Worm (Caenorhabditis elegans) whole organism, L3 larva: Measurements from ENCODE around the gene pals-32.

Experiments
- ZK546.5 ChIP-seq: sonication (generic microtip); optimal IDR thresholded peaks from 2 replicates; lab custom pipeline; 2017; ENCODE audit warnings: missing biosample characterization, missing genetic modification characterization
- aly-2 ChIP-seq: fragments of 150-350 bp; optimal IDR thresholded peaks from 2 replicates; lab custom pipeline; 2014; ENCODE audit warnings: missing biosample characterization, missing genetic modification characterization
- ama-1 ChIP-seq: fragments of 150-350 bp; optimal IDR thresholded peaks from 2 replicates; lab custom pipeline; 2018
- elt-1 ChIP-seq: fragments of 150-350 bp; optimal IDR thresholded peaks from 2 replicates; lab custom pipeline; 2014; ENCODE audit warnings: missing biosample characterization, missing genetic modification characterization
- lsy-12 ChIP-seq: sonication (generic microtip); optimal IDR thresholded peaks from 2 replicates; lab custom pipeline; 2016; ENCODE audit warnings: mild to moderate bottlenecking, missing genetic modification characterization, missing compliant biosample characterization
- nhr-67 ChIP-seq: fragments of 150-350 bp; optimal IDR thresholded peaks from 2 replicates; lab custom pipeline; 2014; ENCODE audit warnings: missing biosample characterization, missing genetic modification characterization

- no peak for TF ChIP-seq lsy-12 (tag; lab: Kevin White, UChicago)
- no peak for TF ChIP-seq nhr-67 (tag; lab: Kevin White, UChicago)
- no peak for TF ChIP-seq ZK546.5 (tag; lab: Kevin White, UChicago)
- no peak for TF ChIP-seq ama-1 (lab: Kevin White, UChicago)
- TF ChIP-seq elt-1 (tag; lab: Kevin White, UChicago), result no peak
- TF ChIP-seq aly-2 (tag; lab: Kevin White, UChicago), result no peak
These were observed 47.4 kb downstream of the pals-32 start, which contains the start of gene srw-137 for ce11 chrV:2943859-2944258.
